Worm (Caenorhabditis elegans): ENCODE measurements around the gene acdh-13.

Gene acdh-13

ce11 chrIV:8519949-8520348, 21.3 kb upstream of the acdh-13 start:
- TF ChIP-seq T22C8.4 (GFP tag; IDR thresholded peaks at IDR 0.05): no peak
- TF ChIP-seq ref-1 (GFP tag; conservative IDR thresholded peaks at IDR 0.05): no peak
- no peak for TF ChIP-seq klf-2 (GFP tag; conservative IDR thresholded peaks at IDR 0.05)

ce11 chrIV:8514546-8514945, 15.9 kb upstream of the acdh-13 start:
- no peak for TF ChIP-seq ztf-23 (GFP tag; IDR thresholded peaks at IDR 0.05)
- no peak for TF ChIP-seq ref-1 (GFP tag; conservative IDR thresholded peaks at IDR 0.05)
- TF ChIP-seq tab-1 (GFP tag; IDR thresholded peaks at IDR 0.05): no peak
- TF ChIP-seq klf-2 (GFP tag; conservative IDR thresholded peaks at IDR 0.05): no peak
- no peak for TF ChIP-seq flt-1 (GFP tag; IDR thresholded peaks at IDR 0.05)
- TF ChIP-seq med-1 (GFP tag; optimal IDR thresholded peaks at IDR 0.05; ENCODE audit: insufficient read depth): no peak
- no peak for TF ChIP-seq T22C8.4 (GFP tag; IDR thresholded peaks at IDR 0.05)
- TF ChIP-seq cog-1 (tag; optimal IDR thresholded peaks at IDR 0.05): no peak
- no peak for TF ChIP-seq ztf-29 (GFP tag; IDR thresholded peaks at IDR 0.05)

ce11 chrIV:8513619-8514018, 15.0 kb upstream of the acdh-13 start, which contains the start of gene cks-1:
cks-1 (plus strand) TSS chrIV:8513919.
- TF ChIP-seq cog-1 (tag; optimal IDR thresholded peaks at IDR 0.05): no peak
- TF ChIP-seq tab-1 (GFP tag; IDR thresholded peaks at IDR 0.05): no peak
- no peak for TF ChIP-seq flt-1 (GFP tag; IDR thresholded peaks at IDR 0.05)
- no peak for TF ChIP-seq ztf-23 (GFP tag; IDR thresholded peaks at IDR 0.05)
- no peak for TF ChIP-seq ztf-29 (GFP tag; IDR thresholded peaks at IDR 0.05)
- no peak for TF ChIP-seq klf-2 (GFP tag; conservative IDR thresholded peaks at IDR 0.05)
- no peak for TF ChIP-seq med-1 (GFP tag; optimal IDR thresholded peaks at IDR 0.05; ENCODE audit: insufficient read depth)

- TF ChIP-seq ztf-23 (GFP tag; IDR thresholded peaks at IDR 0.05) (no peak), tab-1 (GFP tag; IDR thresholded peaks at IDR 0.05) (no peak), klf-2 (GFP tag; conservative IDR thresholded peaks at IDR 0.05) (no peak), T22C8.4 (GFP tag; IDR thresholded peaks at IDR 0.05) (no peak), ref-1 (GFP tag; conservative IDR thresholded peaks at IDR 0.05) (no peak), flt-1 (GFP tag; IDR thresholded peaks at IDR 0.05) (no peak), cog-1 (tag; optimal IDR thresholded peaks at IDR 0.05) (no peak), med-1 (GFP tag; optimal IDR thresholded peaks at IDR 0.05; ENCODE audit: insufficient read depth) (no peak), ztf-29 (GFP tag; IDR thresholded peaks at IDR 0.05) (no peak)
Measured at ce11 chrIV:8512679-8513078, 14.1 kb upstream of the acdh-13 start, which contains the start of gene C09G4.4. C09G4.4 (plus strand) TSS chrIV:8512979.

- no peak for TF ChIP-seq ref-1 (GFP tag; conservative IDR thresholded peaks at IDR 0.05)
- no peak for TF ChIP-seq klf-2 (GFP tag; conservative IDR thresholded peaks at IDR 0.05)
- no peak for TF ChIP-seq ztf-29 (GFP tag; IDR thresholded peaks at IDR 0.05)
- TF ChIP-seq T22C8.4 (GFP tag; IDR thresholded peaks at IDR 0.05): no peak
- no peak for TF ChIP-seq tab-1 (GFP tag; IDR thresholded peaks at IDR 0.05)
- TF ChIP-seq med-1 (GFP tag; optimal IDR thresholded peaks at IDR 0.05; ENCODE audit: insufficient read depth): no peak
- TF ChIP-seq flt-1 (GFP tag; IDR thresholded peaks at IDR 0.05): no peak
- no peak for TF ChIP-seq ztf-23 (GFP tag; IDR thresholded peaks at IDR 0.05)
- no peak for TF ChIP-seq cog-1 (tag; optimal IDR thresholded peaks at IDR 0.05)
Measured at ce11 chrIV:8511056-8511455, 12.4 kb upstream of the acdh-13 start, which contains the start of gene mes-6. mes-6 (plus strand) TSS chrIV:8511284.

- TF ChIP-seq T22C8.4 (GFP tag; IDR thresholded peaks at IDR 0.05) (no peak), ztf-29 (GFP tag; IDR thresholded peaks at IDR 0.05) (no peak), ztf-23 (GFP tag; IDR thresholded peaks at IDR 0.05) (no peak), tab-1 (GFP tag; IDR thresholded peaks at IDR 0.05) (no peak)
Measured at ce11 chrIV:8510534-8510933, 11.9 kb upstream of the acdh-13 start, which contains the start of gene tag-77. tag-77 (minus strand) TSS chrIV:8510548.

ce11 chrIV:8506034-8506433, 7.4 kb upstream of the acdh-13 start:
- TF ChIP-seq klf-2 (GFP tag; conservative IDR thresholded peaks at IDR 0.05) (no peak), ztf-29 (GFP tag; IDR thresholded peaks at IDR 0.05) (no peak), ref-1 (GFP tag; conservative IDR thresholded peaks at IDR 0.05) (no peak), tab-1 (GFP tag; IDR thresholded peaks at IDR 0.05) (no peak), ztf-23 (GFP tag; IDR thresholded peaks at IDR 0.05) (no peak), flt-1 (GFP tag; IDR thresholded peaks at IDR 0.05) (no peak), cog-1 (tag; optimal IDR thresholded peaks at IDR 0.05) (no peak), med-1 (GFP tag; optimal IDR thresholded peaks at IDR 0.05; ENCODE audit: insufficient read depth) (no peak), T22C8.4 (GFP tag; IDR thresholded peaks at IDR 0.05) (no peak)

- TF ChIP-seq ref-1 (GFP tag; conservative IDR thresholded peaks at IDR 0.05): no peak
- no peak for TF ChIP-seq T22C8.4 (GFP tag; IDR thresholded peaks at IDR 0.05)
- TF ChIP-seq ztf-23 (GFP tag; IDR thresholded peaks at IDR 0.05): no peak
- no peak for TF ChIP-seq med-1 (GFP tag; optimal IDR thresholded peaks at IDR 0.05; ENCODE audit: insufficient read depth)
- no peak for TF ChIP-seq flt-1 (GFP tag; IDR thresholded peaks at IDR 0.05)
Measured at ce11 chrIV:8501382-8501781, 2.8 kb upstream of the acdh-13 start, which contains the start of gene C28C12.1. C28C12.1 (plus strand) TSS chrIV:8501682.

- TF ChIP-seq ztf-23 (GFP tag; IDR thresholded peaks at IDR 0.05): no peak
- no peak for TF ChIP-seq flt-1 (GFP tag; IDR thresholded peaks at IDR 0.05)
- no peak for TF ChIP-seq cog-1 (tag; optimal IDR thresholded peaks at IDR 0.05)
- TF ChIP-seq med-1 (GFP tag; optimal IDR thresholded peaks at IDR 0.05; ENCODE audit: insufficient read depth): no peak
- no peak for TF ChIP-seq ref-1 (GFP tag; conservative IDR thresholded peaks at IDR 0.05)
- no peak for TF ChIP-seq tab-1 (GFP tag; IDR thresholded peaks at IDR 0.05)
- no peak for TF ChIP-seq ztf-29 (GFP tag; IDR thresholded peaks at IDR 0.05)
- no peak for TF ChIP-seq T22C8.4 (GFP tag; IDR thresholded peaks at IDR 0.05)
- no peak for TF ChIP-seq klf-2 (GFP tag; conservative IDR thresholded peaks at IDR 0.05)
Measured at ce11 chrIV:8499956-8500355, 1.3 kb upstream of the acdh-13 start.

ce11 chrIV:8496263-8496662, 2.4 kb downstream of the acdh-13 start, which contains the start of gene C28C12.12:
C28C12.12 (minus strand) TSS chrIV:8496363.
- TF ChIP-seq flt-1 (GFP tag; IDR thresholded peaks at IDR 0.05) (no peak), med-1 (GFP tag; optimal IDR thresholded peaks at IDR 0.05; ENCODE audit: insufficient read depth) (no peak), T22C8.4 (GFP tag; IDR thresholded peaks at IDR 0.05) (no peak), klf-2 (GFP tag; conservative IDR thresholded peaks at IDR 0.05) (no peak), ref-1 (GFP tag; conservative IDR thresholded peaks at IDR 0.05) (no peak), cog-1 (tag; optimal IDR thresholded peaks at IDR 0.05) (no peak), tab-1 (GFP tag; IDR thresholded peaks at IDR 0.05) (no peak), ztf-29 (GFP tag; IDR thresholded peaks at IDR 0.05) (no peak), ztf-23 (GFP tag; IDR thresholded peaks at IDR 0.05) (no peak)

Measured in whole organism, midembryonic.